Worm (Caenorhabditis elegans) whole organism, L2 larva: ENCODE results near the gene Y116A8C.20.

ENCODE experiments used
- ama-1 ChIP-seq: fragments of 150-350 bp; optimal IDR thresholded peaks from 2 replicates; lab custom pipeline; 2018; ENCODE audit warnings: inconsistent platforms
- ceh-82 ChIP-seq: fragments of 150-350 bp; optimal IDR thresholded peaks from 2 replicates; lab custom pipeline; 2014; ENCODE audit warnings: missing biosample characterization, missing genetic modification characterization
- lin-13 ChIP-seq: fragments of 150-350 bp; optimal IDR thresholded peaks from 2 replicates; lab custom pipeline; 2014; ENCODE audit warnings: missing biosample characterization, missing genetic modification reagents, missing genetic modification characterization
- lsy-2 ChIP-seq, 2 experiments: fragments of 150-350 bp in 1 of 2; sonication (generic microtip) in 1 of 2; optimal IDR thresholded peaks; 2 replicates each; lab custom pipeline; 2014 to 2017; ENCODE audit warnings: missing biosample characterization in 2 of 2, missing genetic modification characterization in 2 of 2
- nhr-25 ChIP-seq: fragments of 150-350 bp; sonication (generic microtip); optimal IDR thresholded peaks from 3 replicates; lab custom pipeline; 2014; ENCODE audit warnings: missing biosample characterization, missing genetic modification characterization

DNA sequence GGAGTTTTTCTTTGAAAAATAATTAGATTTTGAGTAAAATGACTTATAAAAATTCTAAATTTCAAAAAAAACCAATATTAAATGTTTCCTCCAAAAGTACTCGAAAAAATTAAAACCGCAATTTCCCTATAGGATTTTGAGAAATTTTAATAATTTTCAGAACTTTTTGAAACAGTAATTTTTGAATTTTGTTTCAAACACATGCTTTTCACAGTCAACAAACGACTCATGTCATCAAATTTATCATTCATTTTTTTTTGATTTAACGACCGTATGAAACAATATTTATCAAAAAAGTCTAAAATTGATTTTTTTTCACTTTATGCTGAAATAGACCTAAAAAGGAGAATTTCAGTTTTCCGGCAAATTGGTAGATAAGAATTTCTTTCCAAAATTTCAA, 14.2 kb upstream of the Y116A8C.20 start:
- TF ChIP-seq nhr-25 (tag; lab: Kevin White, UChicago) (no peak), ama-1 (lab: Kevin White, UChicago) (no peak), lin-13 (no peak), ceh-82 (tag; lab: Kevin White, UChicago) (no peak), lsy-2 (tag; optimal IDR thresholded peaks at IDR 0.05; lab: Kevin White, UChicago) (no peak)
